Fruit fly (Drosophila melanogaster) whole organism, embryonic: ENCODE results near the gene solo.

Source experiments
- Atf3 ChIP-seq: fragments of 200-800 bp; sonication (Bioruptor generic); optimal IDR thresholded peaks from 3 replicates; lab custom pipeline; 2016; ENCODE audit warnings: missing biosample characterization, missing genetic modification characterization
- B-H1 ChIP-seq: fragments of 200-800 bp; sonication (Bioruptor generic); IDR thresholded peaks from 3 replicates; pipeline ENCODE4 v1.3.6; 2022; ENCODE audit warnings: missing biosample characterization, missing genetic modification characterization
- Bgb ChIP-seq: fragments of 200-800 bp; sonication (Bioruptor generic); IDR thresholded peaks from 2 replicates; pipeline ENCODE4 v1.3.6; 2022; ENCODE audit warnings: missing biosample characterization, missing genetic modification characterization; ENCODE audit not compliant: partially characterized antibody
- CG10147 ChIP-seq: fragments of 200-800 bp; sonication (Bioruptor generic); optimal IDR thresholded peaks from 2 replicates; lab custom pipeline; 2019; ENCODE audit warnings: missing biosample characterization, mild to moderate bottlenecking, missing genetic modification characterization, moderate library complexity
- CG11560 ChIP-seq: fragments of 200-800 bp; sonication (Bioruptor generic); IDR thresholded peaks from 3 replicates; pipeline ENCODE4 v1.3.6; 2022; ENCODE audit warnings: missing biosample characterization, missing genetic modification characterization
- CG13894 ChIP-seq: fragments of 200-800 bp; sonication (Bioruptor generic); optimal IDR thresholded peaks from 3 replicates; lab custom pipeline; 2018; ENCODE audit warnings: missing biosample characterization, mild to moderate bottlenecking, missing genetic modification characterization, moderate library complexity
- CG1529 ChIP-seq: fragments of 200-800 bp; sonication (Bioruptor generic); optimal IDR thresholded peaks from 3 replicates; lab custom pipeline; 2018; ENCODE audit warnings: missing biosample characterization, missing genetic modification characterization
- CG1602 ChIP-seq: fragments of 200-800 bp; sonication (Bioruptor generic); optimal IDR thresholded peaks from 3 replicates; lab custom pipeline; 2016; ENCODE audit warnings: missing biosample characterization, missing genetic modification characterization
- CG17829 ChIP-seq: fragments of 200-800 bp; optimal IDR thresholded peaks from 2 replicates; lab custom pipeline; 2019; ENCODE audit warnings: missing biosample characterization, mild to moderate bottlenecking, missing genetic modification characterization, moderate library complexity
- CG17912 ChIP-seq: fragments of 200-800 bp; sonication (Bioruptor generic); optimal IDR thresholded peaks from 2 replicates; lab custom pipeline; 2018; ENCODE audit warnings: missing biosample characterization, mild to moderate bottlenecking, missing genetic modification characterization
- CG30431 ChIP-seq: fragments of 200-800 bp; sonication (Bioruptor generic); optimal IDR thresholded peaks from 2 replicates; lab custom pipeline; 2017; ENCODE audit warnings: missing biosample characterization, missing genetic modification characterization
- CG33213 ChIP-seq: fragments of 200-800 bp; sonication (Bioruptor generic); optimal IDR thresholded peaks from 3 replicates; lab custom pipeline; 2016; ENCODE audit warnings: missing biosample characterization, missing genetic modification characterization
- CG6689 ChIP-seq: fragments of 200-800 bp; sonication (Bioruptor generic); IDR thresholded peaks from 2 replicates; pipeline ENCODE4 v1.3.6; 2022; ENCODE audit warnings: missing biosample characterization, missing genetic modification characterization
- CG7745 ChIP-seq: fragments of 200-800 bp; sonication (Bioruptor generic); optimal IDR thresholded peaks from 2 replicates; lab custom pipeline; 2018; ENCODE audit warnings: missing biosample characterization, mild to moderate bottlenecking, missing genetic modification characterization, moderate library complexity
- CG8089 ChIP-seq: fragments of 200-800 bp; sonication (Bioruptor generic); optimal IDR thresholded peaks from 3 replicates; lab custom pipeline; 2016; ENCODE audit warnings: missing biosample characterization, missing genetic modification characterization
- CG8290 ChIP-seq, 3 experiments: fragments of 200-800 bp; sonication (Bioruptor generic); optimal IDR thresholded peaks; 2 replicates each; lab custom pipeline; 2016 to 2019; ENCODE audit warnings: missing biosample characterization in 3 of 3, missing genetic modification characterization in 3 of 3, mild to moderate bottlenecking in 2 of 3, moderate library complexity in 1 of 3
- Dip3 ChIP-seq: fragments of 200-800 bp; sonication (Bioruptor generic); optimal IDR thresholded peaks from 3 replicates; lab custom pipeline; 2016; ENCODE audit warnings: missing biosample characterization, missing genetic modification characterization
- Dp ChIP-seq: fragments of 200-800 bp; sonication (Bioruptor generic); optimal IDR thresholded peaks from 2 replicates; lab custom pipeline; 2018; ENCODE audit warnings: missing biosample characterization, mild to moderate bottlenecking, missing genetic modification characterization, moderate library complexity
- Elba2 ChIP-seq: fragments of 200-800 bp; sonication (Bioruptor generic); optimal IDR thresholded peaks from 3 replicates; lab custom pipeline; 2016; ENCODE audit warnings: missing biosample characterization, missing genetic modification characterization
- Fer1 ChIP-seq: fragments of 200-800 bp; sonication (Bioruptor generic); optimal IDR thresholded peaks from 2 replicates; lab custom pipeline; 2017; ENCODE audit warnings: missing biosample characterization, mild to moderate bottlenecking, missing genetic modification characterization
- Gug ChIP-seq: fragments of 200-800 bp; sonication (Bioruptor generic); IDR thresholded peaks from 4 replicates; pipeline ENCODE4 v1.3.6; 2022; ENCODE audit warnings: missing biosample characterization, missing genetic modification characterization
- MESR4 ChIP-seq: fragments of 200-800 bp; sonication (Bioruptor generic); optimal IDR thresholded peaks from 2 replicates; lab custom pipeline; 2018; ENCODE audit warnings: missing biosample characterization, mild to moderate bottlenecking, missing genetic modification characterization, moderate library complexity
- NC2α ChIP-seq: fragments of 200-800 bp; sonication (Bioruptor generic); optimal IDR thresholded peaks from 2 replicates; lab custom pipeline; 2016; ENCODE audit warnings: missing biosample characterization, missing genetic modification characterization
- Neu2 ChIP-seq: fragments of 200-800 bp; sonication (Bioruptor generic); optimal IDR thresholded peaks from 3 replicates; lab custom pipeline; 2016; ENCODE audit warnings: missing biosample characterization, missing genetic modification characterization, borderline replicate concordance
- NfI ChIP-seq: fragments of 200-800 bp; sonication (Bioruptor generic); optimal IDR thresholded peaks from 3 replicates; lab custom pipeline; 2018; ENCODE audit warnings: missing biosample characterization, mild to moderate bottlenecking, missing genetic modification characterization, moderate library complexity
- Oli ChIP-seq: fragments of 200-800 bp; sonication (Bioruptor generic); optimal IDR thresholded peaks from 2 replicates; lab custom pipeline; 2018; ENCODE audit warnings: missing biosample characterization, mild to moderate bottlenecking, missing genetic modification characterization, moderate library complexity
- Sin3A ChIP-seq: fragments of >200 bp; optimal IDR thresholded peaks from 2 replicates; lab custom pipeline; 2018
- Sox102F ChIP-seq: fragments of 200-800 bp; sonication (Bioruptor generic); optimal IDR thresholded peaks from 2 replicates; lab custom pipeline; 2018; ENCODE audit warnings: missing biosample characterization, mild to moderate bottlenecking, missing genetic modification characterization, moderate library complexity
- Taf1 ChIP-seq: fragments of 200-800 bp; sonication (Bioruptor generic); IDR thresholded peaks from 2 replicates; pipeline ENCODE4 v1.3.6; 2022; ENCODE audit warnings: missing biosample characterization, missing genetic modification characterization
- Tbp ChIP-seq: fragments of >200 bp; optimal IDR thresholded peaks from 2 replicates; lab custom pipeline; 2018; ENCODE audit warnings: missing biosample characterization, missing genetic modification characterization
- Usf ChIP-seq: fragments of 200-800 bp; sonication (Bioruptor generic); optimal IDR thresholded peaks from 2 replicates; lab custom pipeline; 2017; ENCODE audit warnings: missing genotype, missing biosample characterization, missing genetic modification characterization
- ash1 ChIP-seq: fragments of 200-800 bp; sonication (Bioruptor generic); optimal IDR thresholded peaks from 2 replicates; lab custom pipeline; 2018; ENCODE audit warnings: missing biosample characterization, mild to moderate bottlenecking, missing genetic modification characterization
- bcd ChIP-seq: fragments of 200-800 bp; sonication (Bioruptor generic); optimal IDR thresholded peaks from 2 replicates; lab custom pipeline; 2017; ENCODE audit warnings: missing biosample characterization, mild to moderate bottlenecking, missing genetic modification characterization
- br ChIP-seq: fragments of >200 bp; optimal IDR thresholded peaks from 2 replicates; lab custom pipeline; 2017
- btn ChIP-seq: fragments of 200-800 bp; sonication (Bioruptor generic); optimal IDR thresholded peaks from 2 replicates; lab custom pipeline; 2016; ENCODE audit warnings: missing biosample characterization, missing genetic modification characterization
- chm ChIP-seq: fragments of 200-800 bp; sonication (Bioruptor generic); IDR thresholded peaks from 2 replicates; pipeline ENCODE4 v1.3.6; 2022; ENCODE audit warnings: missing biosample characterization, missing genetic modification characterization
- exex ChIP-seq: fragments of 200-800 bp; sonication (Bioruptor generic); optimal IDR thresholded peaks from 4 replicates; lab custom pipeline; 2018; ENCODE audit warnings: missing biosample characterization, mild to moderate bottlenecking, missing genetic modification characterization, moderate library complexity
- fd96Cb ChIP-seq: fragments of 200-800 bp; sonication (Bioruptor generic); optimal IDR thresholded peaks from 2 replicates; lab custom pipeline; 2018; ENCODE audit warnings: missing biosample characterization, mild to moderate bottlenecking, missing genetic modification characterization, moderate library complexity
- gfzf ChIP-seq: fragments of 200-800 bp; sonication (Bioruptor generic); optimal IDR thresholded peaks from 2 replicates; lab custom pipeline; 2016; ENCODE audit warnings: missing biosample characterization, mild to moderate bottlenecking, missing genetic modification characterization, moderate library complexity
- kni ChIP-seq: fragments of 200-800 bp; sonication (Bioruptor generic); optimal IDR thresholded peaks from 3 replicates; lab custom pipeline; 2017; ENCODE audit warnings: mild to moderate bottlenecking, missing biosample characterization, missing genetic modification reagents, missing genetic modification characterization
- pfk ChIP-seq: fragments of 200-800 bp; sonication (Bioruptor generic); optimal IDR thresholded peaks from 2 replicates; lab custom pipeline; 2018; ENCODE audit warnings: missing biosample characterization, mild to moderate bottlenecking, missing genetic modification characterization, moderate library complexity
- run ChIP-seq: fragments of 200-800 bp; sonication (Bioruptor generic); optimal IDR thresholded peaks from 3 replicates; lab custom pipeline; 2018; ENCODE audit warnings: missing biosample characterization, mild to moderate bottlenecking, missing genetic modification characterization
- stc ChIP-seq: fragments of 200-800 bp; sonication (Bioruptor generic); IDR thresholded peaks from 2 replicates; pipeline ENCODE4 v1.3.6; 2022; ENCODE audit warnings: missing biosample characterization, missing genetic modification characterization
- tin ChIP-seq: fragments of 200-800 bp; sonication (Bioruptor generic); optimal IDR thresholded peaks from 3 replicates; lab custom pipeline; 2016; ENCODE audit warnings: missing biosample characterization, missing genetic modification characterization
- unc-4 ChIP-seq: fragments of 200-800 bp; sonication (Bioruptor generic); IDR thresholded peaks from 2 replicates; pipeline ENCODE4 v1.3.6; 2022; ENCODE audit warnings: missing biosample characterization, missing genetic modification characterization; ENCODE audit not compliant: partially characterized antibody
- zen ChIP-seq: fragments of 200-800 bp; sonication (Bioruptor generic); optimal IDR thresholded peaks from 3 replicates; lab custom pipeline; 2018; ENCODE audit warnings: missing biosample characterization, mild to moderate bottlenecking, missing genetic modification characterization, moderate library complexity

Gene solo

DNA sequence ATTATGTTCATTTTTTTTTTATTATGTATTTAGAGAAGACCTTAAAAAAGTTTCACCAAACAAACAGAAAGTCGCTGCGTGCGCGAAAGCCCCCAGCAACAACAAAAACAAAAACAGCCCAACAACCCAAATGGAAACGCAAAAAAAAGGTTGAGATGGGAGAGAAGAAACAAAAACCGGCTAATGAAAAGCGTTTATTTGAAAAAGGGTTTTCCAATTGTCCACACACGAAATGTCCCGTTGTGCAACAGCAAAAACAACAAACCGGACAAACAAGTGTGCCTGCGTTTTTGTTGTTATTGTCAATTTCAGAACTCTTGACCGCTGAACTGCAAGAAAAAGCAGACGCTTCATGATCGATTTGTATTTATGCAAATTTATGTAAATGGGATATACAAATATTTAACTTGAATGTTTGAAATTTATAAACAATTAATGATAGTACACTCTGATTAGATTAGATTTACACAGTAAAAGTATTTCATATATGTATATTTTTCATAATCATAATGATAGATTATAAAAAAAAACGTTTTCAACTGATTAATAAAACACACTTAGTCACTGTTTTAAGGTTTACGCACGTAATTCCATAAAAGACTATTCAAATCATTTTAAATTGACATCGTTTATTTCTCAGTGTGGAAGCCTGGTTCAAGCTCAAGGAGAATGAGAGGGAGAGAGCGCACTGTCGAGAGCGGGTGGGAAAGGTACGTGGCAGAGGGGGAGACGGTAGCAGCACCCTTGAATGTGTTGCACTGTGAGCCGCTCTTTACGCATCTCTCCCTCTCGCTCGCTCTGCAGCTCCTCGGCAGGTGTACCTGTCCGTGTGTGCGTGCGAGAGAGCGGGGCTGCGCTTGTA lies 4.9 kb upstream of the solo start (continued):
- peak; percentile 62 for TF ChIP-seq Usf (GFP tag; lab: Kevin White, UChicago)
- TF ChIP-seq br (lab: Kevin White, UChicago), result no peak
- peak; percentile 38 for TF ChIP-seq chm
- no peak for TF ChIP-seq Tbp
- TF ChIP-seq btn (GFP tag; lab: Kevin White, UChicago), result no peak
- peak; percentile 52 for TF ChIP-seq CG10147 (GFP tag; lab: Kevin White, UChicago)
- peak; percentile 58; the same call in 2 of the 3 replicates for TF ChIP-seq B-H1 (GFP tag; lab: Robert Waterston, UW)

DNA sequence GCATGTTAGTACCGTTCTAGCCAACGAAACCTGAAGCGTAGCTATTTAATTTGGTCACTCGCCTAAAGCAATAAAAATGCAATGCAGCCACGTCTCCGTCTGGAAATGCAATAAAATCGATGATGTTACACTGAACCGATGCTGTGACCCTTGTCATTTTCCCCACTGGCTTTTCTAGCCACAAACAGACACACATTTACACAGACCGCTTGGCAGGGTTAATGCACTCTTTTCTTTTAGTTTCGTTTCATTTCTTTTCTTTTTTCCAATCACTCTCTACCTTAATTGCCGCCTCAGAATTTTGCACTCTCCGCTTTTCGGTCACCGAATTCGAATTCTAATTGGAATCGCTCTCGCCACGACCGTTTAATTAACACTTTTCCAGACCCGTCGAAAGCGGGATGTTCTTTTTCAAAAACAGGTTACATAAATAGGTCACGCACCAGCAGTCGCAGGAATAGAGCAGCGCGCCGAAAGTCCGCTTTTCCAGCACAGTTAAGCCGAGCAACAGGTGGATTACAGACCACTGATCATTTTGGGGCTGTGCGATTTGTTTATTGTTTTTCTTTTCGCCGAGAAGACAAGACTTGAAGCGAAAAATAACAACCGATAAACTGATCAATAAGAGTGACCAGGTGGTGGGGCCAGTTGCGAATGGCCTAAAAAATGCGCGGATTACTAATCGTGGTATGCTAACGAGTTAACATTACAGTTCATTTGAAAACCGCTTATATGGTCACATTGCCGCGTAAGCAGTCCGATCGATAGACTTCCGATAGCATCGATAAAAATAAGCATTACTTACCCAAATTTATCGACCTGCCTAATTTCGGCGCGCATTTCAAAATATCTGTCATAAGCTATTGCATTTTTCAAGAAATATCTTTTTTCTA lies 4.0 kb upstream of the solo start, which contains the start of gene ck:
Gene ck, minus strand, starts transcription at position 638 of the 893 bp plus-strand sequence.
- TF ChIP-seq Gug, result no peak
- TF ChIP-seq CG30431 (GFP tag; lab: Kevin White, UChicago), result no peak
- TF ChIP-seq Dip3 (GFP tag; lab: Kevin White, UChicago), result no peak
- peak; percentile 2 for TF ChIP-seq exex (tag; lab: Kevin White, UChicago)
- no peak for TF ChIP-seq NC2α
- peak; percentile 80 for TF ChIP-seq Bgb (GFP tag; lab: Robert Waterston, UW)
- TF ChIP-seq MESR4 (GFP tag; lab: Kevin White, UChicago), result peak; percentile 49
- TF ChIP-seq Taf1 (GFP tag; lab: Robert Waterston, UW), result no peak
- no peak for TF ChIP-seq CG8089 (GFP tag; lab: Kevin White, UChicago)
- peak; percentile 39 for TF ChIP-seq CG17829
- TF ChIP-seq Fer1 (GFP tag; lab: Kevin White, UChicago), result peak; percentile 0
- no peak for TF ChIP-seq Neu2 (GFP tag; lab: Kevin White, UChicago)
- no peak for TF ChIP-seq CG1529 (GFP tag; lab: Kevin White, UChicago)
- TF ChIP-seq Sin3A, result peak; percentile 64
- TF ChIP-seq Oli, result no peak
- no peak for TF ChIP-seq fd96Cb (tag; lab: Kevin White, UChicago)
- TF ChIP-seq Sox102F (GFP tag; lab: Kevin White, UChicago), result no peak
- peak; percentile 23 for TF ChIP-seq CG13894 (tag; lab: Kevin White, UChicago)
- TF ChIP-seq pfk, result no peak
- peak; percentile 54 for TF ChIP-seq unc-4 (GFP tag; lab: Robert Waterston, UW)
- peak; percentile 94 for TF ChIP-seq gfzf (GFP tag; lab: Kevin White, UChicago)
- TF ChIP-seq Dp (GFP tag; lab: Kevin White, UChicago), result peak; percentile 93
- TF ChIP-seq ash1, result no peak
- TF ChIP-seq CG17912 (GFP tag; lab: Kevin White, UChicago), result no peak
- TF ChIP-seq CG7745 (tag; lab: Kevin White, UChicago), result no peak
- TF ChIP-seq kni, result peak; percentile 69
- peak; percentile 66 for TF ChIP-seq zen (tag; lab: Kevin White, UChicago)
- TF ChIP-seq Elba2 (GFP tag; lab: Kevin White, UChicago), result peak; percentile 89
- TF ChIP-seq CG6689 (GFP tag; lab: Robert Waterston, UW), result no peak
- no peak for TF ChIP-seq Atf3 (GFP tag; lab: Kevin White, UChicago)
- peak; percentile 11; the same call in 1 of the 2 replicates for TF ChIP-seq stc (GFP tag; lab: Robert Waterston, UW)
- TF ChIP-seq bcd (GFP tag; lab: Kevin White, UChicago), result peak; percentile 24
- TF ChIP-seq CG33213 (GFP tag; lab: Kevin White, UChicago), result peak; percentile 35
- peak; percentile 67 for TF ChIP-seq CG8290 (GFP tag; optimal IDR thresholded peaks at IDR 0.05; lab: Kevin White, UChicago)
- TF ChIP-seq CG8290 (tag; optimal IDR thresholded peaks at IDR 0.05; lab: Kevin White, UChicago), result peak; percentile 20 to 77
- no peak for TF ChIP-seq CG1602 (GFP tag; lab: Kevin White, UChicago)
- no peak for TF ChIP-seq run (tag; lab: Kevin White, UChicago)
- no peak for TF ChIP-seq NfI (GFP tag; lab: Kevin White, UChicago)
- TF ChIP-seq CG11560 (tag; lab: Robert Waterston, UW), result no peak
- TF ChIP-seq tin (GFP tag; lab: Kevin White, UChicago), result no peak
